Fruit fly (Drosophila melanogaster): ENCODE data around the gene NSD.

DNA sequence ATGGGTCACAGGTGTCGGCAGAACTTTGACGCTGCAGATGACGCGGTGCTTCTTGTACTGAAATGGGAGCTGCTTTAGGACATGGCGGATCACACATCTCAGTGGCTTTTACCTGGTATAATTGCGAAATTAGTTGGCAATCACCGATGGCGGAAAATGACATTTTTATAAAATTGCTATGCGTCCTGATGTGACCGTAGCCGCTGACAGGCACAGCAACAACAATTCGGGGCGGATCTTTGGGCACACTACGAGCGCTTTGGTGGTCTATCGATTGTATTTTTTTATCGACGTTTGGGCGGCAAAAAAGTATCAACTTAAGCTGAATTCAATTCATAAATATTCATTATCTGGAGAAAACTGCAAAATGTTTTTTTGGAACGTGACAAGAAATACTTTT, 16.2 kb upstream of the NSD start, which contains the start of gene CG4951:
- no peak for TF ChIP-seq CG8301 (tag; optimal IDR thresholded peaks at IDR 0.05)
- TF ChIP-seq Snoo (tag; optimal IDR thresholded peaks at IDR 0.05): no peak
- TF ChIP-seq Ets98B (GFP tag; IDR thresholded peaks at IDR 0.05): no peak
- no peak for TF ChIP-seq Pif1B (GFP tag; optimal IDR thresholded peaks at IDR 0.05)
- TF ChIP-seq CG12605 (GFP tag; IDR thresholded peaks at IDR 0.05): no peak
- no peak for TF ChIP-seq CG34367 (tag; optimal IDR thresholded peaks at IDR 0.05)
- TF ChIP-seq CG8159 (tag; optimal IDR thresholded peaks at IDR 0.05): no peak
- TF ChIP-seq CG9948 (tag; optimal IDR thresholded peaks at IDR 0.05): no peak
- no peak for TF ChIP-seq EcR (GFP tag; optimal IDR thresholded peaks at IDR 0.05)
- no peak for TF ChIP-seq fd96Ca (GFP tag; IDR thresholded peaks at IDR 0.05)
- no peak for TF ChIP-seq gl (tag; optimal IDR thresholded peaks at IDR 0.05)
- TF ChIP-seq CG4496 (GFP tag; IDR thresholded peaks at IDR 0.05): no peak
